Fruit fly (Drosophila melanogaster): ENCODE results near the gene CG42535.
A peak's percentile ranks its signal among the peaks of the same experiment; 100 is the strongest.

dm6 chr3L:10660744-10661589 lies 30.2 kb upstream of the CG42535 start, which contains the start of the genes CG32066 and CG8003:
- TF ChIP-seq Ets21C (GFP tag; optimal IDR thresholded peaks at IDR 0.05), result no peak
- TF ChIP-seq CG16779 (tag; optimal IDR thresholded peaks at IDR 0.05), result peak; percentile 28
- TF ChIP-seq cyc (GFP tag; optimal IDR thresholded peaks at IDR 0.05), result no peak
- TF ChIP-seq fd59A (GFP tag; optimal IDR thresholded peaks at IDR 0.05), result no peak
- TF ChIP-seq Ets96B (tag; optimal IDR thresholded peaks at IDR 0.05), result no peak
- peak; percentile 79 for TF ChIP-seq Eip93F (GFP tag; optimal IDR thresholded peaks at IDR 0.05)
- TF ChIP-seq Hr38 (GFP tag; optimal IDR thresholded peaks at IDR 0.05), result no peak
